Worm (Caenorhabditis elegans) whole organism, late embryonic: ENCODE data around the gene txt-14.

Experiments
- C38D4.7 ChIP-seq: fragments of 200-800 bp; sonication (Bioruptor generic); optimal IDR thresholded peaks from 2 replicates; lab custom pipeline; 2018; ENCODE audit warnings: mild to moderate bottlenecking, missing genetic modification characterization, moderate library complexity, missing compliant biosample characterization
- F13H6.1 ChIP-seq: sonication (generic microtip); optimal IDR thresholded peaks from 2 replicates; lab custom pipeline; 2016; ENCODE audit warnings: missing genetic modification characterization, missing compliant biosample characterization
- K09A11.1 ChIP-seq: sonication (generic microtip); optimal IDR thresholded peaks from 2 replicates; lab custom pipeline; 2017; ENCODE audit warnings: antibody characterized with exemption, mild to moderate bottlenecking, missing genetic modification characterization, missing compliant biosample characterization; ENCODE audit not compliant: insufficient read depth
- T23F11.4 ChIP-seq: fragments of 200-800 bp; sonication (Bioruptor generic); optimal IDR thresholded peaks from 2 replicates; lab custom pipeline; 2018; ENCODE audit warnings: mild to moderate bottlenecking, missing genetic modification characterization, missing compliant biosample characterization
- Y22D7AL.16 ChIP-seq: sonication (generic microtip); optimal IDR thresholded peaks from 2 replicates; lab custom pipeline; 2016; ENCODE audit warnings: missing genetic modification characterization, missing compliant biosample characterization
- ahr-1 ChIP-seq: sonication (generic microtip); optimal IDR thresholded peaks from 2 replicates; lab custom pipeline; 2016; ENCODE audit warnings: missing genetic modification characterization, missing compliant biosample characterization
- ama-1 ChIP-seq: fragments of 150-350 bp; optimal IDR thresholded peaks from 2 replicates; lab custom pipeline; 2014
- ceh-2 ChIP-seq: sonication (generic microtip); optimal IDR thresholded peaks from 2 replicates; lab custom pipeline; 2016; ENCODE audit warnings: missing genotype, missing genetic modification characterization, missing compliant biosample characterization
- ceh-22 ChIP-seq: sonication (generic microtip); optimal IDR thresholded peaks from 2 replicates; lab custom pipeline; 2017; ENCODE audit warnings: missing biosample characterization, missing genetic modification characterization
- ceh-24 ChIP-seq: sonication (generic microtip); optimal IDR thresholded peaks from 2 replicates; lab custom pipeline; 2016; ENCODE audit warnings: mild to moderate bottlenecking, missing genetic modification characterization, missing compliant biosample characterization
- ceh-31 ChIP-seq: sonication (generic microtip); optimal IDR thresholded peaks from 2 replicates; lab custom pipeline; 2016; ENCODE audit warnings: missing genetic modification characterization, missing compliant biosample characterization
- ceh-34 ChIP-seq: sonication (generic microtip); optimal IDR thresholded peaks from 2 replicates; lab custom pipeline; 2016; ENCODE audit warnings: mild to moderate bottlenecking, missing genetic modification characterization, missing compliant biosample characterization
- ceh-45 ChIP-seq: fragments of 200-800 bp; sonication (Bioruptor generic); IDR thresholded peaks from 2 replicates; pipeline ENCODE4 v1.3.6; 2022; ENCODE audit warnings: missing genetic modification reagents, missing genetic modification characterization, missing compliant biosample characterization
- ceh-48 ChIP-seq: sonication (generic microtip); optimal IDR thresholded peaks from 2 replicates; lab custom pipeline; 2016; ENCODE audit warnings: missing genetic modification characterization, inconsistent platforms, missing compliant biosample characterization
- ceh-6 ChIP-seq: fragments of 200-800 bp; sonication (Bioruptor generic); optimal IDR thresholded peaks from 2 replicates; lab custom pipeline; 2018; ENCODE audit warnings: mild to moderate bottlenecking, missing genetic modification characterization, missing compliant biosample characterization
- dve-1 ChIP-seq: sonication (generic microtip); optimal IDR thresholded peaks from 2 replicates; lab custom pipeline; 2017; ENCODE audit warnings: antibody characterized with exemption, mild to moderate bottlenecking, missing genetic modification characterization, missing compliant biosample characterization
- elt-2 ChIP-seq: sonication (generic microtip); optimal IDR thresholded peaks from 2 replicates; lab custom pipeline; 2016; ENCODE audit warnings: missing genetic modification reagents, missing genetic modification characterization, missing compliant biosample characterization
- fkh-10 ChIP-seq: fragments of 150-350 bp; optimal IDR thresholded peaks from 2 replicates; lab custom pipeline; 2014; ENCODE audit warnings: missing biosample characterization, missing genetic modification reagents, missing genetic modification characterization
- hlh-13 ChIP-seq: fragments of 200-800 bp; sonication (Bioruptor generic); optimal IDR thresholded peaks from 2 replicates; lab custom pipeline; 2018; ENCODE audit warnings: mild to moderate bottlenecking, missing genetic modification characterization, missing compliant biosample characterization
- hlh-30 ChIP-seq: sonication (generic microtip); optimal IDR thresholded peaks from 2 replicates; lab custom pipeline; 2017; ENCODE audit warnings: antibody characterized with exemption, missing genetic modification characterization, missing compliant biosample characterization; ENCODE audit not compliant: insufficient read depth
- lim-6 ChIP-seq: sonication (generic microtip); optimal IDR thresholded peaks from 2 replicates; lab custom pipeline; 2016; ENCODE audit warnings: missing genetic modification characterization, missing compliant biosample characterization
- madf-2 ChIP-seq: sonication (generic microtip); optimal IDR thresholded peaks from 2 replicates; lab custom pipeline; 2017; ENCODE audit warnings: missing genetic modification characterization, missing compliant biosample characterization
- nfya-1 ChIP-seq: sonication (generic microtip); optimal IDR thresholded peaks from 2 replicates; lab custom pipeline; 2017; ENCODE audit warnings: missing genetic modification characterization, mild to moderate bottlenecking, missing compliant biosample characterization, antibody characterized with exemption, moderate library complexity
- odd-2 ChIP-seq: sonication (generic microtip); optimal IDR thresholded peaks from 2 replicates; lab custom pipeline; 2017; ENCODE audit warnings: antibody characterized with exemption, mild to moderate bottlenecking, missing genetic modification characterization, missing compliant biosample characterization
- pag-3 ChIP-seq: sonication (generic microtip); optimal IDR thresholded peaks from 2 replicates; lab custom pipeline; 2016; ENCODE audit warnings: missing compliant biosample characterization, missing genetic modification characterization, borderline replicate concordance
- pat-9 ChIP-seq: fragments of 200-800 bp; sonication (Bioruptor generic); optimal IDR thresholded peaks from 2 replicates; lab custom pipeline; 2018; ENCODE audit warnings: mild to moderate bottlenecking, missing genetic modification characterization, moderate library complexity, missing compliant biosample characterization
- pha-2 ChIP-seq: sonication (generic microtip); optimal IDR thresholded peaks from 2 replicates; lab custom pipeline; 2017; ENCODE audit warnings: mild to moderate bottlenecking, missing genetic modification characterization, missing compliant biosample characterization
- pqm-1 ChIP-seq: sonication (generic microtip); optimal IDR thresholded peaks from 2 replicates; lab custom pipeline; 2016; ENCODE audit warnings: missing genetic modification characterization, missing compliant biosample characterization
- pros-1 ChIP-seq: fragments of 150-350 bp; optimal IDR thresholded peaks from 2 replicates; lab custom pipeline; 2014; ENCODE audit warnings: missing biosample characterization, missing genetic modification reagents, missing genetic modification characterization
- rnt-1 ChIP-seq: sonication (generic microtip); optimal IDR thresholded peaks from 2 replicates; lab custom pipeline; 2016; ENCODE audit warnings: missing genetic modification characterization, missing compliant biosample characterization
- sox-2 ChIP-seq: fragments of 200-800 bp; sonication (Bioruptor generic); IDR thresholded peaks from 2 replicates; pipeline ENCODE4 v1.3.6; 2022; ENCODE audit warnings: missing genetic modification reagents, missing genetic modification characterization, missing compliant biosample characterization
- sox-4 ChIP-seq: sonication (generic microtip); optimal IDR thresholded peaks from 2 replicates; lab custom pipeline; 2017; ENCODE audit warnings: mild to moderate bottlenecking, missing genetic modification characterization, inconsistent platforms, missing compliant biosample characterization
- syd-9 ChIP-seq: sonication (generic microtip); optimal IDR thresholded peaks from 2 replicates; lab custom pipeline; 2016; ENCODE audit warnings: mild to moderate bottlenecking, missing genetic modification characterization, moderate library complexity, missing compliant biosample characterization
- tbx-2 ChIP-seq: sonication (generic microtip); optimal IDR thresholded peaks from 2 replicates; lab custom pipeline; 2016; ENCODE audit warnings: missing genetic modification characterization, missing compliant biosample characterization
- tbx-7 ChIP-seq: sonication (generic microtip); optimal IDR thresholded peaks from 2 replicates; lab custom pipeline; 2016; ENCODE audit warnings: missing genotype, missing genetic modification characterization, missing compliant biosample characterization
- unc-55 ChIP-seq: sonication (generic microtip); optimal IDR thresholded peaks from 2 replicates; lab custom pipeline; 2017; ENCODE audit warnings: missing biosample characterization, missing genetic modification reagents, missing genetic modification characterization
- ztf-16 ChIP-seq: sonication (generic microtip); optimal IDR thresholded peaks from 2 replicates; lab custom pipeline; 2017; ENCODE audit warnings: missing genetic modification characterization, missing compliant biosample characterization

The txt-14 gene

DNA sequence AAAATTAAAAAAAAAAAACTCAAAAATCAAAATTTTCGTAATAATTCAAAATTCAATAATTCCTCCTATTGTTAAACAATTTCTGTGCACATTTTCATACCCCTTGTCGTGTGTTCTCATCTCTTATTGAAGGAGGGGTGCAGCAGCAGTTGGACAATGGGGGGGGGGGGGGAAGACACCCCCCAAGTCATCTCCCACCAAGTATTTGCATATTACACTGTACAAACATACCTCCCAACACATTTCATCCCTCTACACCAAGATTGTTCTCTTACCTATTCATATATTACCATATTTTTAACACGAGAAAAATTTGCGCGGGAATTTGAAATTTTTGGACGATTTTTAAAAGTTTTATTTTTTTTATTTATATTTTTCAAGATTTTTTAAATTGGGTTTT lies 13.8 kb downstream of the txt-14 start:
- TF ChIP-seq K09A11.1 (tag; lab: Kevin White, UChicago): no peak
- no peak for TF ChIP-seq ceh-22 (tag; lab: Kevin White, UChicago)
- TF ChIP-seq pros-1 (tag; lab: Kevin White, UChicago): no peak
- peak; percentile 79 for TF ChIP-seq pha-2 (tag; lab: Kevin White, UChicago)
- TF ChIP-seq ahr-1 (tag; lab: Kevin White, UChicago): no peak
- no peak for TF ChIP-seq Y22D7AL.16 (tag; lab: Kevin White, UChicago)
- no peak for TF ChIP-seq pqm-1 (tag; lab: Kevin White, UChicago)

DNA sequence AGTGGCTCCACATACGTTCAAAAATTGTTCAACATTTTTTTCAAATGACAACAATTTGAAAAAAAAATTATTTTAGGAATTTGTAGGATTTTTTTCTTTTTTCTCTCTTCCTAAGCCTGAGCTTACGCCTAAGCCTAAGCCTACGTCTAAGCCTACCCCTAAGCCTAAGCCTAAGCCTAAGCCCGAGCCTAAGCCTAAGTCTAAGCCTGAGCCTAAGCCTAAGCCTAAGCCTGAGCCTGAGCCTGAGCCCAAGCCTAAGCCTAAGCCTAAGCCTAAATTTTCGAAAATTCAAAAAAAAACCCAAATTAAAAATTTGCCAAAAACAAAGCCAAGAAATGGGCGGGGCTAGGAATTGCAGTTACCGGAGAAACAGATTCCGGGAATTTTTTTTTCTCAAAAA lies 15.3 kb downstream of the txt-14 start:
- TF ChIP-seq dve-1 (tag; lab: Kevin White, UChicago): peak; percentile 16
- TF ChIP-seq ceh-31 (tag; lab: Kevin White, UChicago): no peak

DNA sequence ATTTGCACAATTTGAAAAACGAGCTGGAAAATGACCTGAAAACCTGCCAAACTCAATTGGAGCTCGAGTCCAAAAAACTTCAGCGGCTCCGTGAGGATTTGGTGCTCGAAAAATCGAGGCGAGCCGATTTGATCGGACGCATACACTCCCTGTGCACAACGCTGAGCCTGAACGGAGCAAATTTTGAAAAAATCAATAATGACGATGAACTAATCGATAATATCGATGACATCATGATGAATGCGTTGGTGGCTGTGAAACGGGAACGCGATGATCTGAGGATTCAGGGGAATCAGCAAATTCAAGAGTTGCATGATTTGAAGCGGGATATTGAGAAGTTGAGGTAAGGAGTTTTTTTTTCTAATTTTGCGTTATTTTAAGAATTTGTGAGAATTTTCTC lies 23.1 kb downstream of the txt-14 start:
- TF ChIP-seq pag-3 (tag; lab: Kevin White, UChicago): no peak
- TF ChIP-seq ceh-24: no peak
- no peak for TF ChIP-seq sox-2 (GFP tag; lab: Robert Waterston, UW)
- TF ChIP-seq tbx-7 (tag; lab: Kevin White, UChicago): no peak
- TF ChIP-seq lim-6 (tag; lab: Kevin White, UChicago): no peak
- TF ChIP-seq pat-9: no peak
- TF ChIP-seq unc-55: no peak
- TF ChIP-seq Y22D7AL.16 (tag; lab: Kevin White, UChicago): no peak
- TF ChIP-seq T23F11.4: no peak
- no peak for TF ChIP-seq ama-1
- no peak for TF ChIP-seq elt-2 (tag; lab: Kevin White, UChicago)
- no peak for TF ChIP-seq odd-2 (tag; lab: Kevin White, UChicago)
- TF ChIP-seq rnt-1 (tag; lab: Kevin White, UChicago): no peak
- TF ChIP-seq ceh-45 (GFP tag; lab: Robert Waterston, UW): no peak

DNA sequence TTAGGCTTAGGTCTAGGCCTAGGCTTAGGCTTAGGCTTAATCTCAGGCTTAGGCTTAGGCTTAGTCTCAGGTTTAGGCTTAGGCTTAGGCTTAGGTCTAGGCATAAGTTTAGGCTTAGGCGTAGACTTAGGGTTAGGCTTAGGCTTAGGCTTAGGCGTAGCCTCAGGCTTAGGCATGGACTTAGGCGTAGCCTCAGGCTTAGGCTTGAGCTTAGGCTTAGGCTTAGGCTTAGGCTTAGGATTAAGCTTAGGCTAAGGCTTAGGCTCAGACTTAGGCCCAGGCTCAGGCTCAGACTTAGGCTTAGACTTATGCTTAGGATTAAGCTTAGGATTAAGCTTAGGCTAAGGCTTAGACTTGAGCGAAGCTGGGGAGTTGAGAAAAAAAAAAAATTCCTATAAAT lies 30.7 kb downstream of the txt-14 start:
- TF ChIP-seq tbx-2 (tag; lab: Kevin White, UChicago) (no peak), Y22D7AL.16 (tag; lab: Kevin White, UChicago) (no peak), tbx-7 (tag; lab: Kevin White, UChicago) (no peak), dve-1 (tag; lab: Kevin White, UChicago) (peak; percentile 98), fkh-10 (GFP tag; lab: Kevin White, UChicago) (no peak), ceh-2 (no peak)

DNA sequence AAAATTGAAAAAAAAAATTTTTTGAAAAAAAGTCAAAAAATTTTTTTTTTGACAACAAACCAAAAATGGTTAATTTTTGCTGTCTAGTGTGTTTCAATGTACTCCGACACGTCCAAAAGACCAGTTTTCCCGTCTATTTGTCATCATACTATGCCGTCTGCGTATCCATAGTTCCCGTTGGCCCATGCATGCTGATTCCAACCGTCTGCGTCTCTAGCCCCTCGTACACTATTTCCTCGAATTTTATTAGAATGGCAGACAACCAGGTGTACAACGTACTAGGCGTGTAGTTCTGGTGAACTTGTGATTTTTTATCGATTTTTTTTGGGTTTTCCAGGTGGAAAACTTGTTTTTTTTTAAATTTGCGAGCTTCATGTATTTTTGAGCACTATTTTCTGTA lies 32.0 kb downstream of the txt-14 start:
- TF ChIP-seq ceh-31 (tag; lab: Kevin White, UChicago) (peak; percentile 15), hlh-30 (peak; percentile 15), ceh-6 (GFP tag; lab: Kevin White, UChicago) (no peak), hlh-13 (GFP tag; lab: Kevin White, UChicago) (no peak), F13H6.1 (tag; lab: Kevin White, UChicago) (no peak), nfya-1 (tag; lab: Kevin White, UChicago) (peak; percentile 35), pqm-1 (tag; lab: Kevin White, UChicago) (no peak), ceh-48 (tag; lab: Kevin White, UChicago) (peak; percentile 20), ceh-22 (tag; lab: Kevin White, UChicago) (no peak), C38D4.7 (GFP tag; lab: Kevin White, UChicago) (no peak), pha-2 (tag; lab: Kevin White, UChicago) (peak; percentile 25)

DNA sequence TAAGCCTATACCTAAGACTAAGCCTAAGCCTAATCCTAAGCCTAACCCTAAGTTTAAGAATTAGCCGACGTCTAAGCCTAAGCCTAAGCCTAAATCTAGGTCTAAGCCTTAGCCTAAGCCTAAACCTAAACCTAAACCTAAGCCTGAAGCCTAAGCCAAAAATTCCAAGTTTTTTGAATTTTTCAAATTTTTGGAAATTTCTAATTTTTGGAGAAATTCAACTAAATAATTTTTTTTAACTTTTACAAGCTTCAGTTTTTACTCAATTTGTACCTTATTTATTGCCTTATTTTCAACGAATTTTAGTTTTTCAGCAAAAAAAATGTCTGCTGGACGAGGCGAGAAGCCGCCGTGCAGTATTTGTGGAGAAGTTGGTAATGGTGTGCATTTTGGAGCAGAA lies 33.8 kb downstream of the txt-14 start, which contains the start of gene nhr-70:
Gene nhr-70, plus strand, starts transcription at position 301 of the 400 bp plus-strand sequence.
- TF ChIP-seq ceh-31 (tag; lab: Kevin White, UChicago): no peak
- TF ChIP-seq Y22D7AL.16 (tag; lab: Kevin White, UChicago): no peak
- TF ChIP-seq F13H6.1 (tag; lab: Kevin White, UChicago): no peak
- TF ChIP-seq syd-9 (tag; lab: Kevin White, UChicago): no peak
- TF ChIP-seq madf-2 (tag; lab: Kevin White, UChicago): no peak
- no peak for TF ChIP-seq ceh-2
- TF ChIP-seq ceh-34: no peak
- no peak for TF ChIP-seq K09A11.1 (tag; lab: Kevin White, UChicago)
- no peak for TF ChIP-seq sox-4 (tag; lab: Kevin White, UChicago)
- TF ChIP-seq ztf-16: no peak
- TF ChIP-seq, all 69 proteins: peak for 0
